Worm (Caenorhabditis elegans) whole organism, young adult: ENCODE measurements around the gene glb-29.

Source experiments
- B0261.1 ChIP-seq: sonication (generic microtip); optimal IDR thresholded peaks from 2 replicates; lab custom pipeline; 2016; ENCODE audit warnings: mild to moderate bottlenecking, missing genetic modification characterization, moderate library complexity, missing compliant biosample characterization
- D2030.7 ChIP-seq: fragments of 200-800 bp; sonication (Bioruptor generic); IDR thresholded peaks from 2 replicates; pipeline ENCODE4 v1.3.6; 2022; ENCODE audit warnings: missing genetic modification reagents, missing genetic modification characterization, missing compliant biosample characterization
- F23B12.7 ChIP-seq: sonication (generic microtip); optimal IDR thresholded peaks from 2 replicates; lab custom pipeline; 2017; ENCODE audit warnings: missing genetic modification characterization, mild to moderate bottlenecking, missing compliant biosample characterization, antibody characterized with exemption, moderate library complexity; ENCODE audit not compliant: insufficient read depth
- F33H1.4 ChIP-seq: fragments of 200-800 bp; sonication (Bioruptor generic); IDR thresholded peaks from 2 replicates; pipeline ENCODE4 v1.3.6; 2022; ENCODE audit warnings: missing genetic modification reagents, missing genetic modification characterization, missing compliant biosample characterization
- K11D2.4 ChIP-seq: fragments of 200-800 bp; sonication (Bioruptor generic); IDR thresholded peaks from 2 replicates; pipeline ENCODE4 v1.3.6; 2022; ENCODE audit warnings: missing genetic modification reagents, missing genetic modification characterization, missing compliant biosample characterization
- T07F8.4 ChIP-seq: sonication (generic microtip); optimal IDR thresholded peaks from 2 replicates; lab custom pipeline; 2016; ENCODE audit warnings: mild to moderate bottlenecking, missing genetic modification characterization, moderate library complexity, missing compliant biosample characterization
- Y56A3A.18 ChIP-seq: fragments of 200-800 bp; sonication (Bioruptor generic); IDR thresholded peaks from 2 replicates; pipeline ENCODE4 v1.3.6; 2022; ENCODE audit warnings: missing genetic modification reagents, missing genetic modification characterization, missing compliant biosample characterization
- Y67H2A.10 ChIP-seq: fragments of 200-800 bp; sonication (Bioruptor generic); conservative IDR thresholded peaks from 2 replicates; pipeline ENCODE4 v1.3.6; 2022; ENCODE audit warnings: missing genetic modification reagents, missing genetic modification characterization, missing compliant biosample characterization
- akir-1 ChIP-seq: fragments of 200-800 bp; sonication (Bioruptor generic); optimal IDR thresholded peaks from 2 replicates; lab custom pipeline; 2018; ENCODE audit warnings: mild to moderate bottlenecking, missing genetic modification characterization, moderate library complexity, missing compliant biosample characterization
- ama-1 ChIP-seq, 3 experiments: fragments of 150-350 bp in 1 of 3; sonication (generic microtip) in 2 of 3; optimal IDR thresholded peaks; 2 replicates each; lab custom pipeline; 2014 to 2018; ENCODE audit warnings: missing biosample characterization in 2 of 3, missing genetic modification characterization in 2 of 3, missing genetic modification reagents in 2 of 3
- attf-6 ChIP-seq: fragments of 200-800 bp; sonication (Bioruptor generic); IDR thresholded peaks from 2 replicates; pipeline ENCODE4 v1.3.6; 2022; ENCODE audit warnings: missing genetic modification reagents, missing genetic modification characterization, missing compliant biosample characterization
- cebp-1 ChIP-seq, 2 experiments: fragments of 200-800 bp in 1 of 2; sonication (Bioruptor generic) in 1 of 2; sonication (generic microtip) in 1 of 2; IDR thresholded peaks in 1 of 2; optimal IDR thresholded peaks in 1 of 2; 2 replicates each; pipeline versions ENCODE4 v1.3.6 to Lab custom; 2017 to 2022; ENCODE audit warnings: missing compliant biosample characterization in 2 of 2, missing genetic modification characterization in 2 of 2, mild to moderate bottlenecking in 1 of 2, missing genetic modification reagents in 1 of 2, moderate library complexity in 1 of 2
- ceh-100 ChIP-seq: fragments of 200-800 bp; sonication (Bioruptor generic); IDR thresholded peaks from 2 replicates; pipeline ENCODE4 v1.3.6; 2022; ENCODE audit warnings: missing genetic modification reagents, missing genetic modification characterization, missing compliant biosample characterization
- ceh-27 ChIP-seq: fragments of 200-800 bp; sonication (Bioruptor generic); optimal IDR thresholded peaks from 2 replicates; lab custom pipeline; 2018; ENCODE audit warnings: mild to moderate bottlenecking, missing genetic modification characterization, moderate library complexity, missing compliant biosample characterization
- ceh-91 ChIP-seq: fragments of 200-800 bp; sonication (Bioruptor generic); IDR thresholded peaks from 2 replicates; pipeline ENCODE4 v1.3.6; 2022; ENCODE audit warnings: missing genetic modification reagents, missing genetic modification characterization, missing compliant biosample characterization
- dox-1 ChIP-seq: fragments of 200-800 bp; sonication (Bioruptor generic); IDR thresholded peaks from 2 replicates; pipeline ENCODE4 v1.3.6; 2022; ENCODE audit warnings: missing genetic modification reagents, missing genetic modification characterization, missing compliant biosample characterization
- efl-1 ChIP-seq: fragments of 150-350 bp; optimal IDR thresholded peaks from 2 replicates; lab custom pipeline; 2014; ENCODE audit warnings: missing biosample characterization, missing genetic modification reagents, missing genetic modification characterization
- lin-26 ChIP-seq: fragments of 200-800 bp; sonication (Bioruptor generic); IDR thresholded peaks from 2 replicates; pipeline ENCODE4 v1.3.6; 2022; ENCODE audit warnings: missing genetic modification reagents, missing genetic modification characterization, missing compliant biosample characterization
- lin-35 ChIP-seq, 3 experiments: fragments of 150-350 bp in 2 of 3; sonication (generic microtip) in 1 of 3; optimal IDR thresholded peaks; 2 replicates each; lab custom pipeline; 2014 to 2018; ENCODE audit warnings: missing biosample characterization in 3 of 3, missing genetic modification characterization in 3 of 3, missing genetic modification reagents in 3 of 3
- lin-54 ChIP-seq: fragments of 200-800 bp; sonication (Bioruptor generic); optimal IDR thresholded peaks from 2 replicates; lab custom pipeline; 2018; ENCODE audit warnings: mild to moderate bottlenecking, missing genetic modification characterization, missing compliant biosample characterization
- lir-1 ChIP-seq: fragments of 200-800 bp; sonication (Bioruptor generic); conservative IDR thresholded peaks from 2 replicates; pipeline ENCODE4 v1.3.6; 2022; ENCODE audit warnings: missing genetic modification reagents, missing genetic modification characterization, missing compliant biosample characterization
- lsl-1 ChIP-seq: fragments of 200-800 bp; sonication (Bioruptor generic); optimal IDR thresholded peaks from 2 replicates; lab custom pipeline; 2018; ENCODE audit warnings: mild to moderate bottlenecking, missing genetic modification characterization, moderate library complexity, missing compliant biosample characterization
- madf-10 ChIP-seq: sonication (generic microtip); optimal IDR thresholded peaks from 2 replicates; lab custom pipeline; 2016; ENCODE audit warnings: mild to moderate bottlenecking, missing genetic modification characterization, missing compliant biosample characterization
- madf-3 ChIP-seq: fragments of 200-800 bp; sonication (Bioruptor generic); IDR thresholded peaks from 2 replicates; pipeline ENCODE4 v1.3.6; 2022; ENCODE audit warnings: missing genetic modification reagents, missing genetic modification characterization, missing compliant biosample characterization
- madf-6 ChIP-seq: fragments of 200-800 bp; sonication (Bioruptor generic); IDR thresholded peaks from 2 replicates; pipeline ENCODE4 v1.3.6; 2022; ENCODE audit warnings: missing genetic modification reagents, missing genetic modification characterization, missing compliant biosample characterization
- mel-28 ChIP-seq: sonication (generic microtip); optimal IDR thresholded peaks from 2 replicates; lab custom pipeline; 2016; ENCODE audit warnings: borderline replicate concordance, mild to moderate bottlenecking, missing genetic modification characterization, missing compliant biosample characterization
- nhr-80 ChIP-seq: sonication (generic microtip); optimal IDR thresholded peaks from 2 replicates; lab custom pipeline; 2016; ENCODE audit warnings: missing genetic modification characterization, missing compliant biosample characterization
- sea-2 ChIP-seq: fragments of 200-800 bp; sonication (Bioruptor generic); IDR thresholded peaks from 2 replicates; pipeline ENCODE4 v1.3.6; 2022; ENCODE audit warnings: missing genetic modification characterization, missing compliant biosample characterization
- snpc-1.3 ChIP-seq: sonication (generic microtip); optimal IDR thresholded peaks from 2 replicates; lab custom pipeline; 2017; ENCODE audit warnings: missing genetic modification characterization, mild to moderate bottlenecking, missing compliant biosample characterization, antibody characterized with exemption, moderate library complexity, missing genotype, missing genetic modification reagents; ENCODE audit not compliant: insufficient read depth
- snpc-4 ChIP-seq, 5 experiments: fragments of 150-350 bp in 1 of 5; sonication (generic microtip) in 4 of 5; optimal IDR thresholded peaks; 2 replicates each; lab custom pipeline; 2014 to 2018; ENCODE audit warnings: missing genetic modification characterization in 5 of 5, missing biosample characterization in 3 of 5, antibody characterized with exemption in 2 of 5, mild to moderate bottlenecking in 2 of 5, missing compliant biosample characterization in 2 of 5, missing genotype in 2 of 5, moderate library complexity in 2 of 5, missing genetic modification reagents in 1 of 5
- xnd-1 ChIP-seq: sonication (generic microtip); optimal IDR thresholded peaks from 2 replicates; lab custom pipeline; 2016; ENCODE audit warnings: missing genotype, missing genetic modification reagents, missing genetic modification characterization, missing compliant biosample characterization
- ztf-18 ChIP-seq: sonication (generic microtip); optimal IDR thresholded peaks from 2 replicates; lab custom pipeline; 2016; ENCODE audit warnings: missing genotype, mild to moderate bottlenecking, missing genetic modification characterization, missing compliant biosample characterization
- ztf-6 ChIP-seq: fragments of 200-800 bp; sonication (Bioruptor generic); IDR thresholded peaks from 2 replicates; pipeline ENCODE4 v1.3.6; 2022; ENCODE audit warnings: missing genetic modification reagents, missing genetic modification characterization, missing compliant biosample characterization

glb-29 gene

DNA sequence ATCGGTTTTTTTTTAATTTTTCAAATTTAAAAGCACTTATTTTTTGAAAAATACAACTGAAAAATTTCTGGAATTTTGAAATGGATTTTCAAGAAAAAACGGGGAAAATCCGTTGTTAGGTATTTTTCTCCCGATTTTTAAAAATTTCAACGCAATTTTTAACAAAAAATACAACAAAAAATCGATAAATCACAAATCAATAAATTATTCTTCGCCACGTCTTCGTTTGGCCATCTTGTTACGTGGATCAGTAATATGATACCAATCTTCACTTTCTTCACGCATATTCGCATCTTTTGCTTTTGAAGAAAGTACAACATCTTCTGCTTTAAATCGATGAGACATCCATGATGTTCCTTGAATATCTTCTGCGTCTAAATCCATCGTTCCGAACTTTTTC, 19.8 kb downstream of the glb-29 start:
- TF ChIP-seq madf-10 (tag; lab: Kevin White, UChicago) (no peak), dox-1 (no peak), F23B12.7 (tag; lab: Kevin White, UChicago) (no peak), ceh-91 (GFP tag; lab: Robert Waterston, UW) (no peak), lin-26 (no peak)

DNA sequence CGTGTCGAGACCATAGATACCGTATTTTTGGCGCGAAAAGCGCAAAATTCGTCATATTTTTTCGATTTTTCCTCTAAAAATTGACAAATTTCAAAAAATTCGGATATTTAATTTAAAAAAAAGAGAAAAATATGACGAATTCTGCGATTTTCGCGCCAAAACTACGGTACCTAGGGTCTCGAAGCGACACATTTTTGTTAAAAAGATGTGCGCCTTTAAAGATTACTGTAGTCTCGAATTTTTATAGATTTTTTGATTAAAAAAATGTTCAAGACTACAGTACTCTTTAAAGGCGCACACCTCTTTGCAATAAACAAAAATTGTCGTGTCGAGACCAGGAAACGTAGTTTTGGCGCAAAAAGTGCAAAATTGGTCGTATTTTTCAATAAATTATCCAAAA, 27.2 kb downstream of the glb-29 start:
- no peak for TF ChIP-seq madf-3 (GFP tag; lab: Robert Waterston, UW)
- no peak for TF ChIP-seq ceh-100 (GFP tag; lab: Robert Waterston, UW)
- TF ChIP-seq lsl-1 (GFP tag; lab: Kevin White, UChicago), result peak; percentile 82
- peak; percentile 20 for TF ChIP-seq efl-1 (GFP tag; lab: Kevin White, UChicago)
- no peak for TF ChIP-seq nhr-80 (tag; lab: Kevin White, UChicago)
- TF ChIP-seq xnd-1, result peak; percentile 56
- TF ChIP-seq lin-54 (GFP tag; lab: Kevin White, UChicago), result no peak
- TF ChIP-seq F33H1.4, result peak; percentile 55
- TF ChIP-seq akir-1, result no peak
- no peak for TF ChIP-seq cebp-1 (GFP tag; IDR thresholded peaks at IDR 0.05; lab: Robert Waterston, UW)
- no peak for TF ChIP-seq cebp-1 (tag; optimal IDR thresholded peaks at IDR 0.05; lab: Kevin White, UChicago)
- TF ChIP-seq Y67H2A.10, result no peak
- no peak for TF ChIP-seq mel-28 (tag; lab: Kevin White, UChicago)
- TF ChIP-seq madf-6 (GFP tag; lab: Robert Waterston, UW), result peak; percentile 46; the same call in 1 of the 2 replicates
- no peak for TF ChIP-seq ztf-18 (tag; lab: Kevin White, UChicago)

DNA sequence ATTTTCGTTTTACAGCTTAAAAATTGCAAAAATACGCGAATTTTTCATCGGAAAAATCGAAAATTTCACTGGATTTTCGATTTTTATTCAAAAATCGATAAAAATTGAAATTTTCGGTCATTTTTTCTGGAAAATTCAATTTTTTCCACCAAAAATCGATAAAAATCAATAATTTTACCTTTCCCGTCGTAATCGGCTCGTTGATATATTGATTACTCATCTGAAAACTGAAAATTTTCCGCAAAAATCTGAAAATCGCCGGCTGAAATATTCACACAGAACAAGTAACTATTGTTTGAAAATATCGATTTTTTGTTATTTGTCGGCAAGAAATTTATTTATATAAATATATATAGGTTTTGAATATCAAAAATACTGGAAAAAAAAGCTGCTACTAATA, 27.6 kb downstream of the glb-29 start, which contains the start of gene cyn-16:
cyn-16 (minus strand) TSS at position 227 of the 400 bp plus-strand sequence.
- TF ChIP-seq ceh-27 (no peak), F33H1.4 (no peak), Y56A3A.18 (GFP tag; lab: Robert Waterston, UW) (no peak), ama-1 (optimal IDR thresholded peaks at IDR 0.05; lab: Kevin White, UChicago) (peak; percentile 32), ama-1 (GFP tag; optimal IDR thresholded peaks at IDR 0.05; lab: Kevin White, UChicago) (no peak), snpc-4 (GFP tag; optimal IDR thresholded peaks at IDR 0.05; lab: Kevin White, UChicago) (no peak), snpc-4 (tag; optimal IDR thresholded peaks at IDR 0.05; lab: Kevin White, UChicago) (no peak), attf-6 (no peak), lin-35 (GFP tag; optimal IDR thresholded peaks at IDR 0.05; lab: Kevin White, UChicago) (no peak), cebp-1 (GFP tag; IDR thresholded peaks at IDR 0.05; lab: Robert Waterston, UW) (no peak), cebp-1 (tag; optimal IDR thresholded peaks at IDR 0.05; lab: Kevin White, UChicago) (peak; percentile 10), D2030.7 (GFP tag; lab: Robert Waterston, UW) (no peak), ztf-6 (GFP tag; lab: Robert Waterston, UW) (no peak), K11D2.4 (GFP tag; lab: Robert Waterston, UW) (no peak), snpc-1.3 (tag; lab: Kevin White, UChicago) (no peak)
- TF ChIP-seq, all 124 proteins: peak for 2

DNA sequence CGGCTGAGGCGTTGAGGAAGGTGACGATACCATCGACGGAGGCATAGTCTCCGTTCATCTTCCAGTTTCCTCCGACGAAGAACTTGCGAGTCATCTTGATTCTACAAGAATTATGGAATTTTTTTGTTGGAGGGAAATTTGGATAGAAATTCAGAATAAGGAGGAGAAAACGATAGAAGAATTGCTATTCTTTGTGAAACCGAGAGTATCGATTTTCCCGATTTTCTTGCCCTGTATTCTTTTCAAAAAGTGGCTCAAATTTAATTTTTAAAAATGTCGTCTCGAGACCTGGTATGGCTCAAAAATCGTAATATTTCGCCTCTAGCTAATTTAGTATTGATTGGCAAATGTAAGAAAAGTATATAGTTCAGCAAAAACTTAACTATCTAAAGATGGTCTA, 30.2 kb downstream of the glb-29 start, which contains the start of gene tpi-1:
tpi-1 (minus strand) TSS at position 101 of the 400 bp plus-strand sequence.
- no peak for TF ChIP-seq lir-1
- no peak for TF ChIP-seq sea-2 (GFP tag; lab: Robert Waterston, UW)
- no peak for TF ChIP-seq T07F8.4 (tag; lab: Kevin White, UChicago)
- TF ChIP-seq B0261.1 (tag; lab: Kevin White, UChicago), result no peak
